Fruit fly (Drosophila melanogaster): ENCODE data around the gene Sfp84E.

DNA sequence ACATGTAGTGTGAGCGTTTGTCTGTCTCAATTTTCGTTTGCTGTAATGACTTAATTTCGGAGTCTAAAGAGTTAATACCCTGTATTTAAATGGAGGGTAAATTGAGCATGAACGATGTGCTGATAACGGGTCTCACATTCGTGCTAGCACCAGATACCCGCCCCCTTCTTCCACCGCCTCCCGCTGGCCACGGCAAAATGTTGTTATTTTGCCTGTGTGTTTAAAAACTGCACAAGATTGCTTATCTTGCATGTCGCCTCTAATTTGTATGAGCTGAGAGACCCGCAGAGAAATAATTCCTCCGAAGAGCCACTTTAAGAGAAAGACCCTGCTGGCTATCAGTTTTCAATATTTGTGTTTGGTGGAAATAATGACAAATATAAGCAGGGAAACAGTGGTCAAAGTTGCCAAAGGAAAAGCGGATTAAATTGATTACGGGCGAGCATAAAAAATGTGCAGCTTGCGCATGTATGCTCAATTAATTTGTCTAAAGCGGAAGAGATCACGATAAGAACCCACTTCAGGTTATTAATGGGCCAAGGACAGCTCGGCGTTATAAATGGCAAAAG, 15.3 kb downstream of the Sfp84E start:
- TF ChIP-seq CG11504 (tag; optimal IDR thresholded peaks at IDR 0.05) (peak; percentile 82), CG1603 (tag; optimal IDR thresholded peaks at IDR 0.05) (no peak), Adf1 (GFP tag; IDR thresholded peaks at IDR 0.05) (no peak), Fer1 (GFP tag; optimal IDR thresholded peaks at IDR 0.05) (no peak), ara (GFP tag; IDR thresholded peaks at IDR 0.05) (no peak), dmrt99B (tag; optimal IDR thresholded peaks at IDR 0.05) (no peak), CG10431 (GFP tag; optimal IDR thresholded peaks at IDR 0.05) (no peak), Ptx1 (GFP tag; IDR thresholded peaks at IDR 0.05) (no peak), pnt (GFP tag; optimal IDR thresholded peaks at IDR 0.05) (no peak), sug (tag; optimal IDR thresholded peaks at IDR 0.05) (no peak), ttk (GFP tag; IDR thresholded peaks at IDR 0.05) (no peak), CG11085 (GFP tag; IDR thresholded peaks at IDR 0.05) (no peak), CG15011 (GFP tag; optimal IDR thresholded peaks at IDR 0.05) (no peak), CG17361 (GFP tag; IDR thresholded peaks at IDR 0.05) (no peak)
